Worm (Caenorhabditis elegans) whole organism, L3 larva: Measurements from ENCODE around the gene aps-2.

Experiments
- R02D3.7 ChIP-seq: fragments of 150-350 bp; optimal IDR thresholded peaks from 2 replicates; lab custom pipeline; 2014; ENCODE audit warnings: missing biosample characterization, missing genetic modification characterization
- ZK546.5 ChIP-seq: sonication (generic microtip); optimal IDR thresholded peaks from 2 replicates; lab custom pipeline; 2017; ENCODE audit warnings: missing biosample characterization, missing genetic modification characterization
- aly-2 ChIP-seq: fragments of 150-350 bp; optimal IDR thresholded peaks from 2 replicates; lab custom pipeline; 2014; ENCODE audit warnings: missing biosample characterization, missing genetic modification characterization
- ama-1 ChIP-seq: fragments of 150-350 bp; optimal IDR thresholded peaks from 2 replicates; lab custom pipeline; 2018
- ceh-16 ChIP-seq: sonication (generic microtip); optimal IDR thresholded peaks from 2 replicates; lab custom pipeline; 2017; ENCODE audit warnings: missing biosample characterization, missing genetic modification characterization
- ceh-28 ChIP-seq: fragments of 150-350 bp; optimal IDR thresholded peaks from 2 replicates; lab custom pipeline; 2014; ENCODE audit warnings: missing biosample characterization, missing genetic modification reagents, missing genetic modification characterization
- daf-12 ChIP-seq: fragments of 150-350 bp; optimal IDR thresholded peaks from 2 replicates; lab custom pipeline; 2014; ENCODE audit warnings: missing biosample characterization, missing genetic modification reagents, missing genetic modification characterization
- elt-1 ChIP-seq: fragments of 150-350 bp; optimal IDR thresholded peaks from 2 replicates; lab custom pipeline; 2014; ENCODE audit warnings: missing biosample characterization, missing genetic modification characterization
- elt-2 ChIP-seq: sonication (generic microtip); optimal IDR thresholded peaks from 2 replicates; lab custom pipeline; 2016; ENCODE audit warnings: missing genetic modification reagents, mild to moderate bottlenecking, missing genetic modification characterization, missing compliant biosample characterization
- elt-3 ChIP-seq, 3 experiments: fragments of 150-350 bp in 1 of 3; sonication (generic microtip) in 2 of 3; optimal IDR thresholded peaks; 2 replicates in 2 of 3; 4 replicates in 1 of 3; lab custom pipeline; 2014 to 2017; ENCODE audit warnings: missing biosample characterization in 3 of 3, missing genetic modification characterization in 3 of 3
- eor-1 ChIP-seq, 2 experiments: fragments of 150-350 bp; optimal IDR thresholded peaks; 2 replicates each; lab custom pipeline; 2014 to 2018; ENCODE audit warnings: missing biosample characterization in 2 of 2, missing genetic modification characterization in 2 of 2
- fkh-10 ChIP-seq: sonication (generic microtip); optimal IDR thresholded peaks from 2 replicates; lab custom pipeline; 2017; ENCODE audit warnings: missing biosample characterization, missing genetic modification reagents, missing genetic modification characterization
- fos-1 ChIP-seq: fragments of 150-350 bp; optimal IDR thresholded peaks from 2 replicates; lab custom pipeline; 2014; ENCODE audit warnings: missing biosample characterization, missing genetic modification characterization
- hmg-11 ChIP-seq: sonication (generic microtip); optimal IDR thresholded peaks from 2 replicates; lab custom pipeline; 2016; ENCODE audit warnings: missing genetic modification characterization, missing compliant biosample characterization
- jun-1 ChIP-seq: fragments of 150-350 bp; optimal IDR thresholded peaks from 2 replicates; lab custom pipeline; 2014; ENCODE audit warnings: missing biosample characterization, missing genetic modification reagents, missing genetic modification characterization
- lin-15B ChIP-seq: fragments of 150-350 bp; optimal IDR thresholded peaks from 2 replicates; lab custom pipeline; 2014; ENCODE audit warnings: missing biosample characterization, missing genetic modification characterization
- lin-39 ChIP-seq: fragments of 150-350 bp; optimal IDR thresholded peaks from 2 replicates; lab custom pipeline; 2018; ENCODE audit warnings: missing biosample characterization, missing genetic modification reagents, missing genetic modification characterization
- mdl-1 ChIP-seq: fragments of 150-350 bp; optimal IDR thresholded peaks from 2 replicates; lab custom pipeline; 2014; ENCODE audit warnings: missing biosample characterization, missing genetic modification characterization
- nfya-1 ChIP-seq: sonication (generic microtip); optimal IDR thresholded peaks from 2 replicates; lab custom pipeline; 2017; ENCODE audit warnings: missing genetic modification characterization, mild to moderate bottlenecking, missing compliant biosample characterization, antibody characterized with exemption, moderate library complexity; ENCODE audit not compliant: insufficient read depth
- nhr-11 ChIP-seq: fragments of 150-350 bp; optimal IDR thresholded peaks from 2 replicates; lab custom pipeline; 2014; ENCODE audit warnings: missing biosample characterization, missing genetic modification characterization
- nhr-23 ChIP-seq: fragments of 150-350 bp; optimal IDR thresholded peaks from 2 replicates; lab custom pipeline; 2014; ENCODE audit warnings: missing biosample characterization, missing genetic modification reagents, missing genetic modification characterization
- nhr-25 ChIP-seq: sonication (generic microtip); optimal IDR thresholded peaks from 2 replicates; lab custom pipeline; 2017; ENCODE audit warnings: missing biosample characterization, missing genetic modification characterization
- nhr-28 ChIP-seq: fragments of 150-350 bp; optimal IDR thresholded peaks from 2 replicates; lab custom pipeline; 2014; ENCODE audit warnings: missing biosample characterization, missing genetic modification characterization
- nhr-43 ChIP-seq: sonication (generic microtip); optimal IDR thresholded peaks from 2 replicates; lab custom pipeline; 2016; ENCODE audit warnings: mild to moderate bottlenecking, missing genetic modification characterization, missing compliant biosample characterization; ENCODE audit not compliant: poor library complexity, severe bottlenecking
- nhr-67 ChIP-seq: fragments of 150-350 bp; optimal IDR thresholded peaks from 2 replicates; lab custom pipeline; 2014; ENCODE audit warnings: missing biosample characterization, missing genetic modification characterization
- nhr-76 ChIP-seq: fragments of 150-350 bp; sonication (generic microtip); optimal IDR thresholded peaks from 5 replicates; lab custom pipeline; 2014; ENCODE audit warnings: missing biosample characterization, missing genetic modification characterization
- pha-4 ChIP-seq: fragments of 150-350 bp; optimal IDR thresholded peaks from 2 replicates; lab custom pipeline; 2014; ENCODE audit warnings: missing biosample characterization, missing genetic modification reagents, missing genetic modification characterization
- pqm-1 ChIP-seq: fragments of 150-350 bp; optimal IDR thresholded peaks from 2 replicates; lab custom pipeline; 2017; ENCODE audit warnings: missing biosample characterization, missing genetic modification characterization, inconsistent platforms
- sea-2 ChIP-seq: fragments of 150-350 bp; sonication (generic microtip); optimal IDR thresholded peaks from 4 replicates; lab custom pipeline; 2014; ENCODE audit warnings: missing biosample characterization, missing genetic modification reagents, missing genetic modification characterization
- snpc-4 ChIP-seq: fragments of 150-350 bp; optimal IDR thresholded peaks from 2 replicates; lab custom pipeline; 2014; ENCODE audit warnings: missing biosample characterization, missing genetic modification characterization
- tbx-2 ChIP-seq: sonication (generic microtip); optimal IDR thresholded peaks from 2 replicates; lab custom pipeline; 2016; ENCODE audit warnings: mild to moderate bottlenecking, missing genetic modification characterization, missing compliant biosample characterization
- zag-1 ChIP-seq: fragments of 150-350 bp; optimal IDR thresholded peaks from 2 replicates; lab custom pipeline; 2014; ENCODE audit warnings: missing biosample characterization, missing genetic modification characterization
- ztf-4 ChIP-seq: fragments of 150-350 bp; optimal IDR thresholded peaks from 2 replicates; lab custom pipeline; 2014; ENCODE audit warnings: missing biosample characterization, missing genetic modification characterization

aps-2 gene

DNA sequence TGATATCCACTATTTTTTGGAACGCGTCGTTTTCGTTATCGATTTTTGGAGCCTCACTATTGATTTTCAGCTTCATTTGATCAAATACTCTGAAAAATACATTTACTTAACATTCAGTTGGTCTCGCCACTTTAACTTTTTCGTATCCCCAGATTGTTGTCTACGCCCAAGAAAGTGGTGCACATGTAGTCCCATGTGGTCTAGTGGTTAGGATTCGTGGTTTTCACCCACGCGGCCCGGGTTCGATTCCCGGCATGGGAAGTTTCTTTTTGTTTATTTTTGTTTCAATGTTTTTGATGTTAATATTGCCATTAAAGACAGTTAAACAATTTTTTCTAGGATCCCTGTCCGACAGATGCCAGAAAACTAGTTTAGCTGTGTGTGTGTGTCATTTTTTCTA lies 14.0 kb upstream of the aps-2 start:
- peak; percentile 18 for TF ChIP-seq nhr-25 (tag; lab: Kevin White, UChicago)
- TF ChIP-seq pha-4 (tag; lab: Kevin White, UChicago), result peak; percentile 24
- TF ChIP-seq ceh-28 (tag; lab: Kevin White, UChicago), result peak; percentile 17
- TF ChIP-seq mdl-1 (tag; lab: Kevin White, UChicago), result peak; percentile 6
- no peak for TF ChIP-seq daf-12 (tag; lab: Kevin White, UChicago)
- peak; percentile 51 for TF ChIP-seq jun-1 (tag; lab: Kevin White, UChicago)
- no peak for TF ChIP-seq lin-39
- TF ChIP-seq nhr-11, result peak; percentile 12
- peak; percentile 7 for TF ChIP-seq pqm-1 (tag; lab: Kevin White, UChicago)
- TF ChIP-seq nfya-1 (tag; lab: Kevin White, UChicago), result peak; percentile 43
- TF ChIP-seq elt-3 (tag; optimal IDR thresholded peaks at IDR 0.05; lab: Kevin White, UChicago), result no peak
- peak; percentile 8 for TF ChIP-seq elt-2 (tag; lab: Kevin White, UChicago)
- peak; percentile 23 for TF ChIP-seq nhr-76 (tag; lab: Kevin White, UChicago)
- no peak for TF ChIP-seq nhr-28 (tag; lab: Kevin White, UChicago)
- TF ChIP-seq hmg-11 (tag; lab: Kevin White, UChicago), result peak; percentile 54
- TF ChIP-seq nhr-43 (tag; lab: Kevin White, UChicago), result peak; percentile 12
- no peak for TF ChIP-seq eor-1 (tag; optimal IDR thresholded peaks at IDR 0.05; lab: Kevin White, UChicago)
- TF ChIP-seq, all 47 proteins: peak for 12

DNA sequence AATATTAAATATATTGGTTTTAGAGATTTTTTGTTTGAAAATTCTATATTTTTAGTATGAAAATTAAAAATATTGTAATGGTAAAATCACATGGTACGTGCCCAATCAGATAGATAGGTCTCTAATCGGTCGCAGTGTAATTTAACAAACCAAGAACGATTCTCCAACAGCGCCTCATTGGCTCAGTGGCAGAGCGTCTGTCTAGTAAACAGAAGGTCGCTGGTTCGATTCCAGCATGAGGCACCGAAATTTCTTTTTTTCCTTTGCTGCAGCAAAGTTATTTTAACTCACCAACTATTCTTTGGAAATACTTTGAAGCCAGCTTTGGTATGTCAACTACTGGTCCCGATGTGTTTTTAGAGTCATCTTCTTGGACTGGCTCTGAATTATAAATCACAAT lies 13.2 kb upstream of the aps-2 start:
- no peak for TF ChIP-seq nhr-25 (tag; lab: Kevin White, UChicago)
- no peak for TF ChIP-seq ceh-28 (tag; lab: Kevin White, UChicago)
- no peak for TF ChIP-seq ceh-16
- no peak for TF ChIP-seq ztf-4 (tag; lab: Kevin White, UChicago)
- TF ChIP-seq pha-4 (tag; lab: Kevin White, UChicago), result peak; percentile 50
- TF ChIP-seq elt-2 (tag; lab: Kevin White, UChicago), result peak; percentile 33
- no peak for TF ChIP-seq tbx-2
- no peak for TF ChIP-seq aly-2
- TF ChIP-seq zag-1 (tag; lab: Kevin White, UChicago), result no peak
- TF ChIP-seq snpc-4, result no peak
- peak; percentile 34 for TF ChIP-seq hmg-11 (tag; lab: Kevin White, UChicago)
- peak; percentile 59 for TF ChIP-seq nhr-43 (tag; lab: Kevin White, UChicago)
- peak; percentile 53 for TF ChIP-seq nfya-1 (tag; lab: Kevin White, UChicago)
- TF ChIP-seq sea-2, result no peak
- TF ChIP-seq fkh-10 (GFP tag; lab: Kevin White, UChicago), result no peak
- no peak for TF ChIP-seq nhr-11
- no peak for TF ChIP-seq nhr-67 (tag; lab: Kevin White, UChicago)
- TF ChIP-seq ama-1 (lab: Kevin White, UChicago), result no peak
- no peak for TF ChIP-seq daf-12 (tag; lab: Kevin White, UChicago)
- no peak for TF ChIP-seq elt-3 (tag; optimal IDR thresholded peaks at IDR 0.05; lab: Kevin White, UChicago)

DNA sequence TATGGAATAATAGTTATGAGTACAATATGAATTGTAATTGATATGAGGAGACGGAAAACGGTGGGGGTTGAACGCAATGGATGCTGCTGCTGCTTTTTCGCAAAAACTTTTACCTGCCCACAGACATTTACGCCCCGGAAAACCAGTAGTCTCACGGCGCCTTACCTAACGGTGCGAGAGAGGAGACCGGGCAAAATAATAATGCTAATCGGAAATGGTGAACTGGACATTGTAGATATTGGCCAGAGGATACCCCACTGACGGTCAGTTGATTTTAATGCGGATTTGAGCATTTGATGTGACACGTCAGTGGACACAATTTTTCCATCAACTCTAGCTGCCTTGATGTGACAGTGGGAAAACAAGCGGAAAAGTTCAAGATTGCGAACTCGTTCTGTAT lies 9.8 kb upstream of the aps-2 start, which contains the start of gene mltn-13:
Gene mltn-13 (minus strand): TSS at position 101 of the 400 bp plus-strand sequence.
- TF ChIP-seq daf-12 (tag; lab: Kevin White, UChicago) (no peak), nhr-23 (tag; lab: Kevin White, UChicago) (no peak), nhr-28 (tag; lab: Kevin White, UChicago) (no peak), zag-1 (tag; lab: Kevin White, UChicago) (no peak), elt-2 (tag; lab: Kevin White, UChicago) (no peak), ZK546.5 (tag; lab: Kevin White, UChicago) (no peak), ama-1 (lab: Kevin White, UChicago) (no peak), jun-1 (tag; lab: Kevin White, UChicago) (no peak), nhr-11 (no peak), fkh-10 (GFP tag; lab: Kevin White, UChicago) (no peak)
- TF ChIP-seq, all 47 proteins: peak for 0

DNA sequence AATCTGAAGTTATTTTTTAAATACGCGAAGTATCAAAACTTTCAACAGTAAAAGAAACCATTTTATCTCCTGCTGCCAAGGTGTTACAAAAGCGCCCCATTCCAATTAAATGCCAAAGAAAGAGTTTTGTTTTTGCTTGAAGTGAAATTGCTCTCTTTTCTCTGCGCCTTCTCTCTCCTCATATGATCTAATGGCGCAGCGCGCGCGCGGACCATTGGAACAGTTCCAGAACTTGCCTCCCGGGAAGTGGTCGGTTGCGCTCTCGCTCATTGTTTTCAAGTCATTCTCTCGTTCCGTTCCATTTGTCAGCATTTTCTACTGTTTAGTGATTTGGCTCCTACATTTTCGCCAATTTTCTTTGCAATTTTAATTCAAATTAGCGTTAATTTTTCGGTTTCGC lies 6.1 kb upstream of the aps-2 start:
- TF ChIP-seq fkh-10 (GFP tag; lab: Kevin White, UChicago), result no peak
- TF ChIP-seq pqm-1 (tag; lab: Kevin White, UChicago), result no peak
- TF ChIP-seq fos-1 (tag; lab: Kevin White, UChicago), result no peak
- no peak for TF ChIP-seq ama-1 (lab: Kevin White, UChicago)
- no peak for TF ChIP-seq elt-1 (tag; lab: Kevin White, UChicago)
- no peak for TF ChIP-seq nhr-43 (tag; lab: Kevin White, UChicago)
- TF ChIP-seq nfya-1 (tag; lab: Kevin White, UChicago), result no peak

DNA sequence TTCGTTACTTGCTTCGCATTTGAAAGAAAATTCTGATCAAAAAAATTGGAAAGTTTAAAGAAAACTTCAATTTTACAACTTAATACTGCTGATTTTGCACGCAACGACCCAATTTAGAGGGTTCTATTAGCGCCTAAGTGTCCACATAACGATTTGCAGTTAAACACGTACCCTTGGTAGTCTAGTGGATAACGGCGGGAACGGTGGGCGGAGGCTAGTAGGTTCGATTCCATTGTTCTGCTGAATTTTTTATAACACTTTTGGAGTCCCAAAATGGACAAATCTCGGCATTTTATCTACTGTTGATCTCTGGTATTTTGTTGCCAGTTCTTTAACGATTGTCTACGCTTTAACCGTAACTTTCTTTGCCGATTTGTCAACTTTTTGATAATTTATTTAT lies 5.0 kb upstream of the aps-2 start:
- TF ChIP-seq lin-15B (tag; lab: Kevin White, UChicago) (no peak), nhr-67 (tag; lab: Kevin White, UChicago) (no peak), nhr-76 (tag; lab: Kevin White, UChicago) (no peak), elt-3 (tag; optimal IDR thresholded peaks at IDR 0.05; lab: Kevin White, UChicago) (peak in 1 of 3 experiments; percentile 38), R02D3.7 (tag; lab: Kevin White, UChicago) (no peak)
